Worm (Caenorhabditis elegans): ENCODE data around the gene swt-5.
A peak's percentile ranks its signal among the peaks of the same experiment; 100 is the strongest.

ce11 chrV:9453933-9454332 lies 47.3 kb upstream of the swt-5 start:
- TF ChIP-seq fos-1 (tag; optimal IDR thresholded peaks at IDR 0.05) (peak; percentile 55), lin-39 (tag; optimal IDR thresholded peaks at IDR 0.05) (no peak), nhr-25 (tag; optimal IDR thresholded peaks at IDR 0.05) (no peak), nhr-237 (tag; optimal IDR thresholded peaks at IDR 0.05) (no peak), ztf-4 (tag; optimal IDR thresholded peaks at IDR 0.05) (no peak), sem-4 (tag; optimal IDR thresholded peaks at IDR 0.05) (no peak)

Data from whole organism, L2 larva.